Fruit fly (Drosophila melanogaster) S2 (cell line): ENCODE measurements around the gene ppk11.

Source experiments
- CG8478 ChIP-seq: fragments of >200 bp; optimal IDR thresholded peaks from 2 replicates; lab custom pipeline; 2018
- CTCF ChIP-seq, 2 experiments: fragments of >200 bp; optimal IDR thresholded peaks; 2 replicates each; lab custom pipeline; 2018

DNA sequence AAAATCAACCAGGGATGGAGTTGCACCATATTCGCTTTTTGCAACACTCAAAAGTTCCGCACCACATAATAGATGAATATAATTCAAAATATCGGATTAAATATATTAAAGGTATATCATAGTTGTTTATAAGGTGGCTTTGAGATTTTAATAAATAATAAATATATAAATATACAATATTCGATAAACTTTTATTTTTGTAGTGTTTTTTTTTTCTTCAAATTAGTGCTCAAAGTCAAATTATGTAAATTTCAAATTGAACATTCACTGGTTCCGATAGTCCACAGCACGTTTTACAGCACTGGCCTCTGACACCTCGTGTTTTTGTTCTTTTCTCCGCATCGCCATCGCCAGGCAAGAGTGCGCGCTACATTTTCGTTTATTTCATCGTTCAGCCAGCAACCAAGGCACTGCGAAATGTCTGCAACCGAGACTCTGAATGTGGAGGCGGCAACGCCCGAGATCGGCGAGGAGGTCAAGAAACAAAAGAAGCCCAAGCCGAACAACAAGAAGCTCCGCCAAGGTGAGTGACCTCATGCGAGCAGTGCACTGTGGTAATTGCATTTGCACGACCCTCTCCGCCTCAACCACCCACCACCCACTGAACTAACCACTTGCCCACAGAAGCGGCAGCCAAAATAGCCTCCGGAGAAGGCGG, 11.5 kb downstream of the ppk11 start, which contains the start of the genes Taf11 and und:
- no peak for TF ChIP-seq CTCF (optimal IDR thresholded peaks at IDR 0.05; lab: Kevin White, UChicago)
- no peak for TF ChIP-seq CG8478 (lab: Kevin White, UChicago)
